Fruit fly (Drosophila melanogaster): Measurements from ENCODE around the gene CG6330.

- TF ChIP-seq CTCF (optimal IDR thresholded peaks at IDR 0.05) = no peak
- TF ChIP-seq CG8478 (optimal IDR thresholded peaks at IDR 0.05) = no peak
These were observed 42.8 kb downstream of the CG6330 start, which contains the start of gene CG46339 for dm6 chr3R:26915463-26915925.

All from S2 (cell line).